Worm (Caenorhabditis elegans) whole organism, mixed stage, embryonic: ENCODE data around the gene scl-20.

Experiments
- ceh-39 ChIP-seq: fragments of 150-350 bp; optimal IDR thresholded peaks from 2 replicates; lab custom pipeline; 2014; ENCODE audit warnings: missing biosample characterization, missing genetic modification characterization
- ces-1 ChIP-seq: fragments of 150-350 bp; optimal IDR thresholded peaks from 2 replicates; lab custom pipeline; 2014; ENCODE audit warnings: missing biosample characterization, missing genetic modification reagents, missing genetic modification characterization
- nhr-237 ChIP-seq: fragments of 150-350 bp; optimal IDR thresholded peaks from 2 replicates; lab custom pipeline; 2014; ENCODE audit warnings: missing biosample characterization, missing genetic modification characterization
- snpc-4 ChIP-seq: fragments of 150-350 bp; optimal IDR thresholded peaks from 2 replicates; lab custom pipeline; 2014; ENCODE audit warnings: missing biosample characterization, missing genetic modification characterization
- ztf-11 ChIP-seq: fragments of 150-350 bp; optimal IDR thresholded peaks from 2 replicates; lab custom pipeline; 2014; ENCODE audit warnings: missing biosample characterization, missing genetic modification characterization

DNA sequence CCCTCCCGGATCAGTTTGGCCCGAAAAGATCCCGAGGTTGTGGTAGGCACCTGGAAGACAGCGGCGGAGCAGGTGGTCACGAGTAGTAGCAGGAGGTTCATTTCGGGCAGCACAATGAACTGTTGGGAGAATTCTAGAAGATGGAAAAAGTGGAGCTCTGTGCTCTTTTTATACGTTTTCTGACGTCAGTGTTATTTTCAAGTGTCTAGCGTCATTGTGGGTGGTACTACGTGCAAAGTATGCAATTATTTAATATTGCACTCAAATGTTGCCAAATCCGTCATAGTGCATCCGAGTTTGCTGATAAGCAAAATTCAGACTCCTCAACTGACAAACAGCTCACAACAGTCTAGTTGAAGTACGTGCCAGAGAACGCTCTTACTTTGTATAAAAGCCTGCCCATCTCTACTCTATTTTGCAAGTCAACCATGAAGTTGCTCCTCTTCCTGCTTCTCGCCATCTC, 2.7 kb downstream of the scl-20 start, which contains the start of the genes asp-18 and scl-19:
- TF ChIP-seq snpc-4 (tag; lab: Kevin White, UChicago) (no peak), ztf-11 (no peak), ces-1 (GFP tag; lab: Kevin White, UChicago) (no peak), ceh-39 (no peak), nhr-237 (tag; lab: Kevin White, UChicago) (no peak)
